Worm (Caenorhabditis elegans) whole organism, young adult: ENCODE results near the gene nhr-247.

ENCODE experiments used
- let-607 ChIP-seq, 2 experiments: fragments of 200-800 bp in 1 of 2; sonication (Bioruptor generic) in 1 of 2; sonication (generic microtip) in 1 of 2; optimal IDR thresholded peaks; 2 replicates each; lab custom pipeline; 2016 to 2018; ENCODE audit warnings: mild to moderate bottlenecking in 2 of 2, missing compliant biosample characterization in 2 of 2, missing genetic modification characterization in 2 of 2, moderate library complexity in 2 of 2, missing genotype in 1 of 2
- nhr-90 ChIP-seq: sonication (generic microtip); optimal IDR thresholded peaks from 2 replicates; lab custom pipeline; 2016; ENCODE audit warnings: missing genotype, mild to moderate bottlenecking, missing genetic modification characterization, missing compliant biosample characterization
- unc-130 ChIP-seq: sonication (generic microtip); optimal IDR thresholded peaks from 2 replicates; lab custom pipeline; 2016; ENCODE audit warnings: missing genetic modification reagents, missing genetic modification characterization, missing compliant biosample characterization
- unc-62 ChIP-seq: fragments of 150-350 bp; optimal IDR thresholded peaks from 2 replicates; lab custom pipeline; 2014; ENCODE audit warnings: missing biosample characterization, missing genetic modification reagents, missing genetic modification characterization

DNA sequence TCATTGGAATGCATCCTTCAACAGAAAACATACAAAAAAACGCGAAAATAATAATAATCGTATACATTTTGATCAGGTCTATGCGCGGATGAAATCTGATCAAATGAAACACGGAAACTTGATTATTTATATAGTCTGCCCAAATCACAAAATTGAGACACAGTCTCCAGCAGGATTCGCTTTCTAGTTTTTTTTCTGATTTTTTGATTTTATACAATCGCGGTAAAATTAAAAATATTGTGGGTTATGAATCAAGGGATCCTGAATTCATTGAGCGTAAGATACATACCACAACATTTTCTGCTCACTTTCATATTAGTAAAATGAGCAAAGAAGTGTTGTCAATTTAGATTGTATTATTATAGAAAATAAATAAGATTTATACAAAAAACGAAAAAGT lies 26.3 kb downstream of the nhr-247 start, which contains the start of gene clec-230:
- TF ChIP-seq let-607 (tag; optimal IDR thresholded peaks at IDR 0.05; lab: Kevin White, UChicago) (no peak), unc-62 (GFP tag; lab: Kevin White, UChicago) (no peak), unc-130 (GFP tag; lab: Kevin White, UChicago) (no peak), nhr-90 (tag; lab: Kevin White, UChicago) (no peak)
